Fruit fly (Drosophila melanogaster): ENCODE data around the gene Gyc32E.

DNA sequence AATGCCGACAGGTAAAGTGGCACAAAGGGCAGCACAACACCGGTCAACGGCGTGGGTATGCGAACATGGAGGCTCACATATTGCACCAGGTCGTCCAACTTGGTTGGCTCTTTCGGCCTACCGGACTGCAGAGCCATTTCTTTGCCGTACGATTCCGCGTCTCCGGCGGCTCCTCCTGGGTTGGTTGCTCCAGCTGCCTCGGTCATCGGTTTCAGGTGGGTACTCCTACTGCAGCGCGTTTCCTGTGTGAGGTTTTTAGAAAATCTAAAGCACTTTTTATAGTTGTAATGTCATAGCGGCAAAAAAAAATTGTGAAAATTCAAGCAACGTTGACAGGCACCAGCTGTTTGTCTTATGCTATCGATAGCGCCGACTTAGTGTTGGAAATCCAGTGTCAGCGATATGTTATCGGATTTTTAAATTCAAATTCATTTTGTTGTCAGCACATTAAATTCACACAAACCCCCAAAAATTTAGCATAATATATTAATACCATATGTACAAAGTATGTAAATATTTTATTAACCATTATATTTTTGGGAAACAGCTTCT lies 28.9 kb downstream of the Gyc32E start, which contains the start of gene CG6230:
- TF ChIP-seq Dll (optimal IDR thresholded peaks at IDR 0.05) (no peak), psq (optimal IDR thresholded peaks at IDR 0.05) (no peak), usp (GFP tag; optimal IDR thresholded peaks at IDR 0.05) (no peak), CG8478 (optimal IDR thresholded peaks at IDR 0.05) (no peak), pan (optimal IDR thresholded peaks at IDR 0.05) (no peak), EcR (GFP tag; optimal IDR thresholded peaks at IDR 0.05) (no peak)
